Fruit fly (Drosophila melanogaster): ENCODE measurements around the gene sov.

Gene sov

DNA sequence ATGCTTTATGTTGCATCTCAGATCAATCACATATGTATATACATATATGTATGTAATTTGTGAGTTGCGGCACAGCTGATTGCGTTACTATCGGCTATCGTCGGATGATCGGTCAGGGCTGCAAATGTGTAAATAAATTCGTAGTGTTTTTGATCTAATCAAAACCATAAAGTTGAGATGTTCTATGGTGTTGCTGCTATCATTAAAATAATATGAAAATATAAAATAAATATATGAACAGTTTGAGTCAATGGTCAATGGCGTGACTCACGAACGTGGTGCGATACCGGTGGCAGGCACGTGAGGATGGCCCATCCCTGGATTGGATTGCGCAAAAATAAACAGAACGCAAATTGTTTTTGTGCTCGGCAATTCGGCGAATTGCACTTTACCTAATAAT is 14.8 kb downstream of the sov start, which contains the start of gene Coq7 (continued):
- TF ChIP-seq ase (GFP tag; IDR thresholded peaks at IDR 0.05) (peak; percentile 89), sd (tag; optimal IDR thresholded peaks at IDR 0.05) (no peak), Poxn (GFP tag; IDR thresholded peaks at IDR 0.05) (peak; percentile 77), CG7372 (GFP tag; IDR thresholded peaks at IDR 0.05) (peak; percentile 86), her (GFP tag; optimal IDR thresholded peaks at IDR 0.05) (no peak), CG13424 (tag; optimal IDR thresholded peaks at IDR 0.05) (peak; percentile 89), Rfx (GFP tag; IDR thresholded peaks at IDR 0.05) (peak; percentile 95), Xbp1 (GFP tag; optimal IDR thresholded peaks at IDR 0.05) (peak; percentile 94), CG13894 (tag; optimal IDR thresholded peaks at IDR 0.05) (no peak), Fer3 (tag; optimal IDR thresholded peaks at IDR 0.05) (peak; percentile 83), CG31224 (GFP tag; IDR thresholded peaks at IDR 0.05) (peak; percentile 85), CG18599 (GFP tag; optimal IDR thresholded peaks at IDR 0.05) (peak; percentile 88), Dll (GFP tag; IDR thresholded peaks at IDR 0.05; ENCODE audit: partially characterized antibody) (peak; percentile 99), Hmx (GFP tag; optimal IDR thresholded peaks at IDR 0.05) (no peak), zen2 (GFP tag; IDR thresholded peaks at IDR 0.05; ENCODE audit: partially characterized antibody) (peak; percentile 97), hth (optimal IDR thresholded peaks at IDR 0.05) (no peak), E2f2 (GFP tag; IDR thresholded peaks at IDR 0.05) (peak; percentile 76), hb (GFP tag; IDR thresholded peaks at IDR 0.05; ENCODE audit: partially characterized antibody) (peak; percentile 95), CG6254 (GFP tag; optimal IDR thresholded peaks at IDR 0.05) (peak; percentile 51), CG14441 (GFP tag; IDR thresholded peaks at IDR 0.05) (peak; percentile 94), dpn (GFP tag; optimal IDR thresholded peaks at IDR 0.05) (peak; percentile 43 to 93), CG18011 (GFP tag; optimal IDR thresholded peaks at IDR 0.05) (peak; percentile 78), ftz-f1 (GFP tag; optimal IDR thresholded peaks at IDR 0.05) (peak; percentile 56), Hey (tag; optimal IDR thresholded peaks at IDR 0.05) (no peak), emc (GFP tag; optimal IDR thresholded peaks at IDR 0.05) (no peak), D19B (GFP tag; optimal IDR thresholded peaks at IDR 0.05) (no peak), prd (optimal IDR thresholded peaks at IDR 0.05) (no peak), prd (GFP tag; IDR thresholded peaks at IDR 0.05) (peak; percentile 96), CG12236 (GFP tag; optimal IDR thresholded peaks at IDR 0.05) (peak; percentile 31), CG5245 (GFP tag; optimal IDR thresholded peaks at IDR 0.05) (peak; percentile 76), bab2 (GFP tag; optimal IDR thresholded peaks at IDR 0.05) (peak; percentile 19), grau (tag; optimal IDR thresholded peaks at IDR 0.05) (peak; percentile 85), CG10431 (GFP tag; optimal IDR thresholded peaks at IDR 0.05) (no peak), lilli (GFP tag; optimal IDR thresholded peaks at IDR 0.05) (peak; percentile 89), CG2129 (GFP tag; IDR thresholded peaks at IDR 0.05; ENCODE audit: partially characterized antibody) (peak; percentile 97), seq (GFP tag; IDR thresholded peaks at IDR 0.05) (peak; percentile 84), CG12219 (GFP tag; optimal IDR thresholded peaks at IDR 0.05) (peak; percentile 76), dmrt11E (tag; optimal IDR thresholded peaks at IDR 0.05) (peak; percentile 89), nmo (GFP tag; optimal IDR thresholded peaks at IDR 0.05) (peak; percentile 88), CG14710 (tag; optimal IDR thresholded peaks at IDR 0.05) (peak; percentile 91), CG3847 (GFP tag; IDR thresholded peaks at IDR 0.05) (peak; percentile 94), CG31365 (tag; optimal IDR thresholded peaks at IDR 0.05) (no peak), CG2678 (tag; optimal IDR thresholded peaks at IDR 0.05) (no peak), Xrp1 (GFP tag; IDR thresholded peaks at IDR 0.05) (peak; percentile 92), CG42726 (GFP tag; IDR thresholded peaks at IDR 0.05; ENCODE audit: partially characterized antibody) (peak; percentile 95), unpg (GFP tag; optimal IDR thresholded peaks at IDR 0.05) (no peak), Nf-YC (tag; optimal IDR thresholded peaks at IDR 0.05) (no peak), Six4 (GFP tag; optimal IDR thresholded peaks at IDR 0.05) (no peak), slou (GFP tag; optimal IDR thresholded peaks at IDR 0.05) (peak; percentile 79), dati (GFP tag; IDR thresholded peaks at IDR 0.05) (peak; percentile 63; the same call in 1 of the 2 replicates), CG3726 (GFP tag; IDR thresholded peaks at IDR 0.05) (peak; percentile 81; the same call in 2 of the 3 replicates)
